Worm (Caenorhabditis elegans): ENCODE measurements around the gene cdkr-3.

Gene cdkr-3

DNA sequence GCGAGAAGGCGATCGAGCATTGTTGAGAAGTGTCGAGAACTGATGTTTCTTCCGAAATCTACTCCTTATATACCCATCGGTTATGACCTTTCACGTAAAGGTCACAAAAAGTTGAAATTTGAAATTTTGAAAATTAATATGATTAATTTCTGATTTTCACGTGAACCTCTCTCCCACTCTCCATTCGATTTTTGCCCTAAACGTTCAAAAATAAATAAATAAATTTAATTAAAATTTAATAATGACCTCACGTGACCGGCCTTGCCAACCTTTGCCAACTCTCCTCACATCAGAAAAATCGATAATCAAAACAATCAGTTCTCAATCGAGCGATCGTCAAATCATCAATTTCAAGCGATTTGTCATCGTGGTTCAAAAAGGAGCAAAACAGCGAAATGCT is 47.5 kb downstream of the cdkr-3 start, which contains the start of gene Y113G7C.1:
TSS of gene Y113G7C.1 (plus strand) at position 301 of the 400 bp plus-strand sequence.
- TF ChIP-seq aha-1 (tag) (peak; percentile 15), spr-3 (GFP tag; optimal IDR thresholded peaks at IDR 0.05) (no peak)

Measured in whole organism, L4 larva.